Fruit fly (Drosophila melanogaster) whole organism, embryonic: ENCODE measurements around the gene Sdic2.
A peak's percentile ranks its signal among the peaks of the same experiment; 100 is the strongest.

ENCODE experiments used
- Atf6 ChIP-seq: fragments of 200-800 bp; sonication (Bioruptor generic); IDR thresholded peaks from 2 replicates; pipeline ENCODE4 v1.3.6; 2022; ENCODE audit warnings: missing biosample characterization, missing genetic modification characterization
- C15 ChIP-seq: fragments of 200-800 bp; sonication (Bioruptor generic); IDR thresholded peaks from 3 replicates; pipeline ENCODE4 v1.3.6; 2022; ENCODE audit warnings: missing biosample characterization, missing genetic modification characterization
- CG10979 ChIP-seq: fragments of 200-800 bp; sonication (Bioruptor generic); optimal IDR thresholded peaks from 2 replicates; lab custom pipeline; 2018; ENCODE audit warnings: missing biosample characterization, mild to moderate bottlenecking, missing genetic modification characterization, moderate library complexity
- CG11456 ChIP-seq: fragments of 200-800 bp; sonication (Bioruptor generic); IDR thresholded peaks from 3 replicates; pipeline ENCODE4 v1.3.6; 2022; ENCODE audit warnings: missing biosample characterization, missing genetic modification characterization
- CG12104 ChIP-seq: fragments of 200-800 bp; sonication (Bioruptor generic); optimal IDR thresholded peaks from 3 replicates; lab custom pipeline; 2016; ENCODE audit warnings: missing biosample characterization, missing genetic modification characterization
- CG13624 ChIP-seq: fragments of 200-800 bp; sonication (Bioruptor generic); optimal IDR thresholded peaks from 2 replicates; lab custom pipeline; 2016; ENCODE audit warnings: missing biosample characterization, missing genetic modification characterization
- CG1529 ChIP-seq: fragments of 200-800 bp; sonication (Bioruptor generic); optimal IDR thresholded peaks from 3 replicates; lab custom pipeline; 2018; ENCODE audit warnings: missing biosample characterization, missing genetic modification characterization
- CG15514 ChIP-seq: fragments of 200-800 bp; sonication (Bioruptor generic); optimal IDR thresholded peaks from 3 replicates; lab custom pipeline; 2017; ENCODE audit warnings: missing biosample characterization, missing genetic modification characterization, mild to moderate bottlenecking, moderate library complexity, missing genetic modification reagents
- CG1602 ChIP-seq: fragments of 200-800 bp; sonication (Bioruptor generic); optimal IDR thresholded peaks from 3 replicates; lab custom pipeline; 2016; ENCODE audit warnings: missing biosample characterization, missing genetic modification characterization
- CG16813 ChIP-seq: fragments of 200-800 bp; sonication (Bioruptor generic); IDR thresholded peaks from 3 replicates; pipeline ENCODE4 v1.3.6; 2022; ENCODE audit warnings: missing biosample characterization, missing genetic modification characterization; ENCODE audit not compliant: partially characterized antibody
- CG18476 ChIP-seq: fragments of 200-800 bp; sonication (Bioruptor generic); optimal IDR thresholded peaks from 2 replicates; lab custom pipeline; 2016; ENCODE audit warnings: missing biosample characterization, mild to moderate bottlenecking, missing genetic modification characterization
- CG2712 ChIP-seq: fragments of 200-800 bp; optimal IDR thresholded peaks from 3 replicates; lab custom pipeline; 2019; ENCODE audit warnings: missing biosample characterization, mild to moderate bottlenecking, missing genetic modification characterization, moderate library complexity
- CG2875 ChIP-seq: fragments of 200-800 bp; sonication (Bioruptor generic); optimal IDR thresholded peaks from 2 replicates; lab custom pipeline; 2017; ENCODE audit warnings: missing biosample characterization, mild to moderate bottlenecking, missing genetic modification characterization, missing genetic modification reagents
- CG31365 ChIP-seq: fragments of 200-800 bp; sonication (Bioruptor generic); optimal IDR thresholded peaks from 2 replicates; lab custom pipeline; 2018; ENCODE audit warnings: missing biosample characterization, mild to moderate bottlenecking, missing genetic modification characterization
- CG31388 ChIP-seq: fragments of 200-800 bp; sonication (Bioruptor generic); optimal IDR thresholded peaks from 2 replicates; lab custom pipeline; 2016; ENCODE audit warnings: missing biosample characterization, missing genetic modification characterization
- CG4707 ChIP-seq: fragments of 200-800 bp; sonication (Bioruptor generic); optimal IDR thresholded peaks from 2 replicates; lab custom pipeline; 2018; ENCODE audit warnings: missing biosample characterization, mild to moderate bottlenecking, missing genetic modification characterization, moderate library complexity
- CG6272 ChIP-seq: fragments of 200-800 bp; sonication (Bioruptor generic); IDR thresholded peaks from 2 replicates; pipeline ENCODE4 v1.3.6; 2022; ENCODE audit warnings: missing biosample characterization, missing genetic modification characterization
- CG6689 ChIP-seq: fragments of 200-800 bp; sonication (Bioruptor generic); IDR thresholded peaks from 2 replicates; pipeline ENCODE4 v1.3.6; 2022; ENCODE audit warnings: missing biosample characterization, missing genetic modification characterization
- CG6791 ChIP-seq: fragments of 200-800 bp; sonication (Bioruptor generic); IDR thresholded peaks from 3 replicates; pipeline ENCODE4 v1.3.6; 2022; ENCODE audit warnings: missing biosample characterization, missing genetic modification characterization; ENCODE audit not compliant: partially characterized antibody
- CG6813 ChIP-seq: fragments of 200-800 bp; sonication (Bioruptor generic); optimal IDR thresholded peaks from 2 replicates; lab custom pipeline; 2017; ENCODE audit warnings: missing biosample characterization, missing genetic modification characterization, mild to moderate bottlenecking, moderate library complexity, missing genetic modification reagents
- CrebB ChIP-seq: fragments of 200-800 bp; sonication (Bioruptor generic); optimal IDR thresholded peaks from 3 replicates; lab custom pipeline; 2018; ENCODE audit warnings: missing biosample characterization, mild to moderate bottlenecking, missing genetic modification characterization
- D19A ChIP-seq: fragments of 200-800 bp; optimal IDR thresholded peaks from 3 replicates; lab custom pipeline; 2019; ENCODE audit warnings: missing biosample characterization, mild to moderate bottlenecking, missing genetic modification characterization, moderate library complexity
- Dfd ChIP-seq, 2 experiments: fragments of >200 bp; optimal IDR thresholded peaks; 2 replicates each; lab custom pipeline; 2017; ENCODE audit warnings: missing biosample characterization in 2 of 2, missing genetic modification characterization in 2 of 2
- Doc2 ChIP-seq: fragments of 200-800 bp; sonication (Bioruptor generic); IDR thresholded peaks from 2 replicates; pipeline ENCODE4 v1.3.6; 2022; ENCODE audit warnings: missing biosample characterization, missing genetic modification characterization
- Elba2 ChIP-seq: fragments of 200-800 bp; sonication (Bioruptor generic); optimal IDR thresholded peaks from 3 replicates; lab custom pipeline; 2016; ENCODE audit warnings: missing biosample characterization, missing genetic modification characterization
- Fer1 ChIP-seq: fragments of 200-800 bp; sonication (Bioruptor generic); optimal IDR thresholded peaks from 2 replicates; lab custom pipeline; 2017; ENCODE audit warnings: missing biosample characterization, mild to moderate bottlenecking, missing genetic modification characterization
- Gsc ChIP-seq: fragments of 200-800 bp; sonication (Bioruptor generic); IDR thresholded peaks from 2 replicates; pipeline ENCODE4 v1.3.6; 2022; ENCODE audit warnings: missing biosample characterization, missing genetic modification characterization
- H15 ChIP-seq: fragments of 200-800 bp; sonication (Bioruptor generic); IDR thresholded peaks from 3 replicates; pipeline ENCODE4 v1.3.6; 2022; ENCODE audit warnings: missing biosample characterization, missing genetic modification characterization
- Meics ChIP-seq: fragments of 200-800 bp; sonication (Bioruptor generic); optimal IDR thresholded peaks from 2 replicates; lab custom pipeline; 2017; ENCODE audit warnings: missing biosample characterization, mild to moderate bottlenecking, missing genetic modification characterization
- Optix ChIP-seq: fragments of 200-800 bp; sonication (Bioruptor generic); IDR thresholded peaks from 3 replicates; pipeline ENCODE4 v1.3.6; 2022; ENCODE audit warnings: missing biosample characterization, missing genetic modification characterization
- Scr ChIP-seq: fragments of 200-800 bp; sonication (Bioruptor generic); IDR thresholded peaks from 2 replicates; pipeline ENCODE4 v1.3.6; 2022; ENCODE audit warnings: missing biosample characterization, missing genetic modification characterization; ENCODE audit not compliant: partially characterized antibody
- Sry-β ChIP-seq: fragments of 200-800 bp; sonication (Bioruptor generic); optimal IDR thresholded peaks from 2 replicates; lab custom pipeline; 2018; ENCODE audit warnings: missing biosample characterization, mild to moderate bottlenecking, missing genetic modification characterization, moderate library complexity
- Taf1 ChIP-seq: fragments of 200-800 bp; sonication (Bioruptor generic); IDR thresholded peaks from 2 replicates; pipeline ENCODE4 v1.3.6; 2022; ENCODE audit warnings: missing biosample characterization, missing genetic modification characterization
- Trl ChIP-seq, 3 experiments: fragments of >200 bp in 2 of 3; fragments of 200-800 bp in 1 of 3; sonication (Bioruptor generic) in 1 of 3; optimal IDR thresholded peaks; 2 replicates in 1 of 3; 3 replicates in 2 of 3; lab custom pipeline; 2016 to 2017; ENCODE audit warnings: missing biosample characterization in 1 of 3, missing genetic modification characterization in 1 of 3
- ase ChIP-seq: fragments of 200-800 bp; sonication (Bioruptor generic); IDR thresholded peaks from 3 replicates; pipeline ENCODE4 v1.3.6; 2022; ENCODE audit warnings: missing biosample characterization, missing genetic modification characterization
- az2 ChIP-seq: fragments of 200-800 bp; sonication (Bioruptor generic); optimal IDR thresholded peaks from 3 replicates; lab custom pipeline; 2016; ENCODE audit warnings: missing biosample characterization, missing genetic modification characterization
- chinmo ChIP-seq: fragments of 200-800 bp; sonication (Bioruptor generic); IDR thresholded peaks from 4 replicates; pipeline ENCODE4 v1.3.6; 2022; ENCODE audit warnings: missing biosample characterization, missing genetic modification characterization; ENCODE audit not compliant: partially characterized antibody
- jigr1 ChIP-seq: fragments of 200-800 bp; sonication (Bioruptor generic); IDR thresholded peaks from 3 replicates; pipeline ENCODE4 v1.3.6; 2022; ENCODE audit warnings: missing biosample characterization, missing genetic modification characterization
- ken ChIP-seq: fragments of 200-800 bp; sonication (Bioruptor generic); IDR thresholded peaks from 3 replicates; pipeline ENCODE4 v1.3.6; 2022; ENCODE audit warnings: missing biosample characterization, missing genetic modification characterization
- lab ChIP-seq: fragments of 200-800 bp; sonication (Bioruptor generic); optimal IDR thresholded peaks from 3 replicates; lab custom pipeline; 2017; ENCODE audit warnings: missing biosample characterization, missing genetic modification characterization, mild to moderate bottlenecking, moderate library complexity, missing genetic modification reagents
- mld ChIP-seq: fragments of 200-800 bp; sonication (Bioruptor generic); IDR thresholded peaks from 3 replicates; pipeline ENCODE4 v1.3.6; 2022; ENCODE audit warnings: missing biosample characterization, missing genetic modification characterization; ENCODE audit not compliant: partially characterized antibody
- pb ChIP-seq: fragments of 200-800 bp; sonication (Bioruptor generic); optimal IDR thresholded peaks from 3 replicates; lab custom pipeline; 2016; ENCODE audit warnings: missing biosample characterization, missing genetic modification characterization
- phol ChIP-seq: fragments of 200-800 bp; sonication (Bioruptor generic); optimal IDR thresholded peaks from 3 replicates; lab custom pipeline; 2018; ENCODE audit warnings: missing biosample characterization, mild to moderate bottlenecking, missing genetic modification characterization, moderate library complexity
- sima ChIP-seq: fragments of 200-800 bp; sonication (Bioruptor generic); optimal IDR thresholded peaks from 2 replicates; lab custom pipeline; 2016; ENCODE audit warnings: missing biosample characterization, missing genetic modification characterization
- stwl ChIP-seq: fragments of 200-800 bp; sonication (Bioruptor generic); optimal IDR thresholded peaks from 3 replicates; lab custom pipeline; 2018; ENCODE audit warnings: missing biosample characterization, mild to moderate bottlenecking, missing genetic modification characterization, moderate library complexity
- tna ChIP-seq: fragments of 200-800 bp; sonication (Bioruptor generic); IDR thresholded peaks from 2 replicates; pipeline ENCODE4 v1.3.6; 2022; ENCODE audit warnings: missing biosample characterization, missing genetic modification characterization; ENCODE audit not compliant: partially characterized antibody
- vfl ChIP-seq: fragments of 200-800 bp; sonication (Bioruptor generic); optimal IDR thresholded peaks from 2 replicates; lab custom pipeline; 2016; ENCODE audit warnings: missing biosample characterization, missing genetic modification characterization
- wek ChIP-seq: fragments of 200-800 bp; sonication (Bioruptor generic); optimal IDR thresholded peaks from 3 replicates; lab custom pipeline; 2018; ENCODE audit warnings: missing biosample characterization, mild to moderate bottlenecking, missing genetic modification characterization, moderate library complexity
- zen ChIP-seq: fragments of 200-800 bp; sonication (Bioruptor generic); optimal IDR thresholded peaks from 3 replicates; lab custom pipeline; 2018; ENCODE audit warnings: missing biosample characterization, mild to moderate bottlenecking, missing genetic modification characterization, moderate library complexity

Gene Sdic2

DNA sequence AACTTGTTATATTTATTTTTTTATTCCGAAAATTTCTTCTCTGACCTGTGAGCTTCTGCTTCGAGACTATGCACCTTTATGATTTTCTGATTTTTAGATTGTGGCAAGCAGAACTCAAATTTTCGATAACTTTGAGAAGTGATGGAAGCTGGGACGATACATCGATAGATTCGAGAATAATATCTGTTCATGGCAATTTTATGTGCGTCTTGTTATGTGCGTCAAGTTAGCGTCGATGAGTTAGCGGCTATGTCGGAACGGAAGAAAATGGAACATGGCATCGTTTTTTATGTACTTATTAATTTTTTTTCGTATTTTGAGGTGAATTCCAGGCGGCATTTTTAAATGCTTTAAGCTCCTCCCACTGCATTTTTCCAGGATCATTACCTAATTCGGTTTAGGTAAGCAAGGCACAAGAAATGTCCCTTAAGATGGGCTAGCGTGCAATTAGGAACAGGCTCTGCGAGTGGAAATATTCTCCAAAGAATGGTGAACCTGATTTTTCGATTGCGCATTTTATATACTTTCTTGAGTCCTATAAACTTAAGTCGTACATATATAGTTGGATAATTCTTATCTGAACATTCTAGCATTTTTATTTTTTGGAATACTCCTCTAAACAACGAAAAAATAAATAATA, 20.4 kb downstream of the Sdic2 start, which contains the start of gene Phf7 (continued):
- TF ChIP-seq zen: no peak
- TF ChIP-seq CG1529 (GFP tag; lab: Kevin White, UChicago): no peak
- no peak for TF ChIP-seq CG18476 (GFP tag; lab: Kevin White, UChicago)
- TF ChIP-seq tna (GFP tag; lab: Robert Waterston, UW): peak; percentile 48; the same call in 1 of the 2 replicates
- TF ChIP-seq D19A (tag; lab: Kevin White, UChicago): no peak
- no peak for TF ChIP-seq CG1602 (GFP tag; lab: Kevin White, UChicago)
- peak; percentile 82 for TF ChIP-seq CG6791 (GFP tag; lab: Robert Waterston, UW)
- TF ChIP-seq CG2712 (tag; lab: Kevin White, UChicago): no peak
- no peak for TF ChIP-seq Sry-β
- no peak for TF ChIP-seq CG31388 (GFP tag; lab: Kevin White, UChicago)
- TF ChIP-seq CG6272 (GFP tag; lab: Robert Waterston, UW): no peak
- TF ChIP-seq mld (GFP tag; lab: Robert Waterston, UW): peak; percentile 65; the same call in 1 of the 3 replicates
- no peak for TF ChIP-seq C15 (GFP tag; lab: Robert Waterston, UW)
- no peak for TF ChIP-seq CG4707 (GFP tag; lab: Kevin White, UChicago)
- TF ChIP-seq Scr (GFP tag; lab: Robert Waterston, UW): peak; percentile 73
- TF ChIP-seq chinmo (GFP tag; lab: Robert Waterston, UW): no peak
- no peak for TF ChIP-seq H15 (GFP tag; lab: Robert Waterston, UW)
- no peak for TF ChIP-seq az2 (GFP tag; lab: Kevin White, UChicago)
- peak; percentile 42 for TF ChIP-seq phol (tag; lab: Kevin White, UChicago)
- no peak for TF ChIP-seq vfl (GFP tag; lab: Kevin White, UChicago)
- TF ChIP-seq CG31365: no peak
- TF ChIP-seq CG6689 (GFP tag; lab: Robert Waterston, UW): no peak
- TF ChIP-seq CG13624 (GFP tag; lab: Kevin White, UChicago): peak; percentile 22
- no peak for TF ChIP-seq CG10979 (tag; lab: Kevin White, UChicago)
- no peak for TF ChIP-seq Atf6 (GFP tag; lab: Robert Waterston, UW)
- TF ChIP-seq sima (GFP tag; lab: Kevin White, UChicago): no peak
- no peak for TF ChIP-seq CG11456 (GFP tag; lab: Robert Waterston, UW)
- no peak for TF ChIP-seq Fer1 (GFP tag; lab: Kevin White, UChicago)
- peak; percentile 66 for TF ChIP-seq CG15514 (GFP tag; lab: Kevin White, UChicago)
- TF ChIP-seq pb (GFP tag; lab: Kevin White, UChicago): no peak
- no peak for TF ChIP-seq Doc2
- no peak for TF ChIP-seq Trl (optimal IDR thresholded peaks at IDR 0.05; lab: Kevin White, UChicago)
- no peak for TF ChIP-seq Trl (GFP tag; optimal IDR thresholded peaks at IDR 0.05; lab: Kevin White, UChicago)
- TF ChIP-seq Optix (GFP tag; lab: Robert Waterston, UW): no peak
- TF ChIP-seq Gsc (GFP tag; lab: Robert Waterston, UW): no peak
- TF ChIP-seq CG6813: no peak
- no peak for TF ChIP-seq CG2875
- peak; percentile 83 for TF ChIP-seq CG16813 (GFP tag; lab: Robert Waterston, UW)
- no peak for TF ChIP-seq lab
- TF ChIP-seq ase (GFP tag; lab: Robert Waterston, UW): no peak
- no peak for TF ChIP-seq Taf1 (GFP tag; lab: Robert Waterston, UW)
- TF ChIP-seq stwl: peak; percentile 74
- no peak for TF ChIP-seq Meics
- no peak for TF ChIP-seq wek (GFP tag; lab: Kevin White, UChicago)
- no peak for TF ChIP-seq CrebB (tag; lab: Kevin White, UChicago)
- TF ChIP-seq jigr1 (GFP tag; lab: Robert Waterston, UW): no peak
- no peak for TF ChIP-seq CG12104
- TF ChIP-seq Dfd (GFP tag; optimal IDR thresholded peaks at IDR 0.05; lab: Kevin White, UChicago): no peak
- no peak for TF ChIP-seq ken
- TF ChIP-seq Elba2 (GFP tag; lab: Kevin White, UChicago): no peak
